Fruit fly (Drosophila melanogaster): ENCODE measurements around the gene Pmi.
A peak's percentile ranks its signal among the peaks of the same experiment; 100 is the strongest.

The Pmi gene

DNA sequence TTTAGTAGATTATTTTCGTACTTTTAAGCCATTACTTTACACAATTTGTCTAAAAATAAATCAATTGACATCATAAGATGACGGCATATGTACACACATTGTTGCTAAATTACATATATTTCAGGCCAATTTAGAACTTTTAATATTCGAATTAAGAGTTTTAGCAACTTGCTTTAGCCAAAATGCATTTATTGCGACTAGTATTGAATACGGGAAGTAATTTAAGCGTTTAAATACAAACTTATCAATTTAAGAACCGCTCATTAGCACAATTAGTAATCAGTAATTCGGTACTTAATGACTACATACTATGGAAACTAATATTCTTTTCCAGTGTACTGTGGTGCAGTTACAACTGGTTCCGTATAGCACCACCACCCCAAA lies 29.3 kb downstream of the Pmi start (continued):
- TF ChIP-seq D (optimal IDR thresholded peaks at IDR 0.05) = no peak
- TF ChIP-seq D (GFP tag; optimal IDR thresholded peaks at IDR 0.05) = peak; percentile 36
- no peak for TF ChIP-seq CG3995 (GFP tag; optimal IDR thresholded peaks at IDR 0.05)
- TF ChIP-seq CG10565 (GFP tag; optimal IDR thresholded peaks at IDR 0.05) = no peak
- no peak for TF ChIP-seq CG7987 (GFP tag; optimal IDR thresholded peaks at IDR 0.05)
- TF ChIP-seq fd64A (GFP tag; optimal IDR thresholded peaks at IDR 0.05) = no peak
- TF ChIP-seq CG31365 (tag; optimal IDR thresholded peaks at IDR 0.05) = no peak
- no peak for TF ChIP-seq CG2202 (tag; optimal IDR thresholded peaks at IDR 0.05)
- no peak for TF ChIP-seq HLHmδ (GFP tag; optimal IDR thresholded peaks at IDR 0.05)
- no peak for TF ChIP-seq TFAM (GFP tag; optimal IDR thresholded peaks at IDR 0.05)
- no peak for TF ChIP-seq CG34422 (GFP tag; IDR thresholded peaks at IDR 0.05)
- peak; percentile 7 for TF ChIP-seq CG18619 (GFP tag; optimal IDR thresholded peaks at IDR 0.05)
- no peak for TF ChIP-seq wdn (GFP tag; IDR thresholded peaks at IDR 0.05)
- no peak for TF ChIP-seq CG12942 (GFP tag; optimal IDR thresholded peaks at IDR 0.05)
- no peak for TF ChIP-seq CG10654 (GFP tag; optimal IDR thresholded peaks at IDR 0.05)
- no peak for TF ChIP-seq Deaf1 (tag; optimal IDR thresholded peaks at IDR 0.05)
- TF ChIP-seq CG11695 (GFP tag; IDR thresholded peaks at IDR 0.05) = 0 out of 3 replicates have a peak, but pooled peaks have one; percentile 21
- TF ChIP-seq vnd (GFP tag; IDR thresholded peaks at IDR 0.05; ENCODE audit: partially characterized antibody) = no peak
- TF ChIP-seq Abd-B (GFP tag; optimal IDR thresholded peaks at IDR 0.05) = no peak
- TF ChIP-seq pan (optimal IDR thresholded peaks at IDR 0.05) = no peak
- TF ChIP-seq pan (GFP tag; optimal IDR thresholded peaks at IDR 0.05 in 1 of 2, IDR thresholded peaks at IDR 0.05 in 1 of 2) = no peak
- no peak for TF ChIP-seq scrt (GFP tag; optimal IDR thresholded peaks at IDR 0.05)
- no peak for TF ChIP-seq HLH3B (GFP tag; IDR thresholded peaks at IDR 0.05)
- no peak for TF ChIP-seq tio (GFP tag; optimal IDR thresholded peaks at IDR 0.05)
- no peak for TF ChIP-seq abd-A (tag; optimal IDR thresholded peaks at IDR 0.05)
- TF ChIP-seq CG6813 (GFP tag; optimal IDR thresholded peaks at IDR 0.05) = no peak
- TF ChIP-seq fru (optimal IDR thresholded peaks at IDR 0.05) = no peak
- no peak for TF ChIP-seq br (optimal IDR thresholded peaks at IDR 0.05)
- TF ChIP-seq CG17385 (GFP tag; optimal IDR thresholded peaks at IDR 0.05) = no peak
- TF ChIP-seq Mes4 (GFP tag; optimal IDR thresholded peaks at IDR 0.05) = no peak
- TF ChIP-seq CG18262 (tag; optimal IDR thresholded peaks at IDR 0.05) = peak; percentile 74
- no peak for TF ChIP-seq hkb (optimal IDR thresholded peaks at IDR 0.05)
- TF ChIP-seq hkb (GFP tag; IDR thresholded peaks at IDR 0.05) = no peak
- no peak for TF ChIP-seq dati (GFP tag; IDR thresholded peaks at IDR 0.05)
- TF ChIP-seq lab (GFP tag; optimal IDR thresholded peaks at IDR 0.05) = no peak
- TF ChIP-seq gcm (GFP tag; optimal IDR thresholded peaks at IDR 0.05) = no peak
- no peak for TF ChIP-seq Blimp-1 (GFP tag; optimal IDR thresholded peaks at IDR 0.05)
- TF ChIP-seq Fer1 (GFP tag; optimal IDR thresholded peaks at IDR 0.05) = no peak
- no peak for TF ChIP-seq Hmx (GFP tag; optimal IDR thresholded peaks at IDR 0.05)
- peak; percentile 44 for TF ChIP-seq CG1233 (GFP tag; optimal IDR thresholded peaks at IDR 0.05)
- TF ChIP-seq CG5953 (GFP tag; IDR thresholded peaks at IDR 0.05) = no peak
- no peak for TF ChIP-seq CG3281 (GFP tag; optimal IDR thresholded peaks at IDR 0.05)
- TF ChIP-seq HmgZ (tag; optimal IDR thresholded peaks at IDR 0.05) = no peak
- TF ChIP-seq CG10274 (GFP tag; optimal IDR thresholded peaks at IDR 0.05) = no peak
- TF ChIP-seq CG14050 (GFP tag; IDR thresholded peaks at IDR 0.05) = no peak
- TF ChIP-seq Spps (tag; optimal IDR thresholded peaks at IDR 0.05) = no peak
- TF ChIP-seq CG2889 (GFP tag; IDR thresholded peaks at IDR 0.05) = no peak
- no peak for TF ChIP-seq gt (GFP tag; IDR thresholded peaks at IDR 0.05)
- no peak for TF ChIP-seq CG8944 (GFP tag; optimal IDR thresholded peaks at IDR 0.05)
- TF ChIP-seq Fer3 (tag; optimal IDR thresholded peaks at IDR 0.05) = no peak
- no peak for TF ChIP-seq CG17359 (tag; optimal IDR thresholded peaks at IDR 0.05)
- TF ChIP-seq bigmax (GFP tag; optimal IDR thresholded peaks at IDR 0.05) = no peak
- TF ChIP-seq ken (GFP tag; IDR thresholded peaks at IDR 0.05) = no peak
- TF ChIP-seq disco-r (GFP tag; optimal IDR thresholded peaks at IDR 0.05) = no peak

Measured in whole organism, embryonic.